Fruit fly (Drosophila melanogaster) whole organism, adult: ENCODE data around the gene COX7A.

ENCODE experiments used
- CG11617 ChIP-seq: fragments of 200-800 bp; sonication (Bioruptor generic); optimal IDR thresholded peaks from 2 replicates; lab custom pipeline; 2017; ENCODE audit warnings: mild to moderate bottlenecking, missing biosample characterization, missing genetic modification reagents, missing genetic modification characterization
- CG12768 ChIP-seq: fragments of 200-800 bp; sonication (Bioruptor generic); optimal IDR thresholded peaks from 2 replicates; lab custom pipeline; 2017; ENCODE audit warnings: missing biosample characterization, missing genetic modification characterization, mild to moderate bottlenecking, moderate library complexity, missing genetic modification reagents
- CG14711 ChIP-seq: fragments of 200-800 bp; sonication (Bioruptor generic); optimal IDR thresholded peaks from 2 replicates; lab custom pipeline; 2018; ENCODE audit warnings: missing biosample characterization, mild to moderate bottlenecking, missing genetic modification characterization, moderate library complexity
- CG1620 ChIP-seq: fragments of 200-800 bp; sonication (Bioruptor generic); optimal IDR thresholded peaks from 2 replicates; lab custom pipeline; 2016; ENCODE audit warnings: missing biosample characterization, missing genetic modification characterization
- CG33017 ChIP-seq: fragments of 200-800 bp; sonication (Bioruptor generic); optimal IDR thresholded peaks from 2 replicates; lab custom pipeline; 2018; ENCODE audit warnings: missing biosample characterization, mild to moderate bottlenecking, missing genetic modification characterization, moderate library complexity
- CG5204 ChIP-seq: fragments of 200-800 bp; sonication (Bioruptor generic); optimal IDR thresholded peaks from 2 replicates; lab custom pipeline; 2016; ENCODE audit warnings: missing biosample characterization, missing genetic modification characterization
- CG7045 ChIP-seq: fragments of 200-800 bp; sonication (Bioruptor generic); optimal IDR thresholded peaks from 2 replicates; lab custom pipeline; 2017; ENCODE audit warnings: missing biosample characterization, mild to moderate bottlenecking, missing genetic modification characterization
- CG7101 ChIP-seq: fragments of 200-800 bp; sonication (Bioruptor generic); optimal IDR thresholded peaks from 2 replicates; lab custom pipeline; 2018; ENCODE audit warnings: missing biosample characterization, mild to moderate bottlenecking, missing genetic modification characterization, moderate library complexity
- Clk ChIP-seq: fragments of 200-800 bp; sonication (Bioruptor generic); optimal IDR thresholded peaks from 2 replicates; lab custom pipeline; 2017; ENCODE audit warnings: missing biosample characterization, missing genetic modification characterization
- Crg-1 ChIP-seq: fragments of 200-800 bp; sonication (Bioruptor generic); optimal IDR thresholded peaks from 2 replicates; lab custom pipeline; 2016; ENCODE audit warnings: missing biosample characterization, missing genetic modification characterization
- Hr96 ChIP-seq: fragments of 200-800 bp; sonication (Bioruptor generic); optimal IDR thresholded peaks from 2 replicates; lab custom pipeline; 2016; ENCODE audit warnings: missing biosample characterization, missing genetic modification characterization
- Mnt ChIP-seq: fragments of 200-800 bp; sonication (Bioruptor generic); optimal IDR thresholded peaks from 2 replicates; lab custom pipeline; 2016; ENCODE audit warnings: missing biosample characterization, mild to moderate bottlenecking, missing genetic modification characterization
- bab1 ChIP-seq: fragments of 200-800 bp; sonication (Bioruptor generic); optimal IDR thresholded peaks from 3 replicates; lab custom pipeline; 2019; ENCODE audit warnings: missing biosample characterization, mild to moderate bottlenecking, missing genetic modification characterization, moderate library complexity
- cic ChIP-seq: fragments of 200-800 bp; sonication (Bioruptor generic); optimal IDR thresholded peaks from 2 replicates; lab custom pipeline; 2017; ENCODE audit warnings: missing biosample characterization, mild to moderate bottlenecking, missing genetic modification characterization, moderate library complexity
- cnc ChIP-seq, 2 experiments: fragments of >200 bp; optimal IDR thresholded peaks; 2 replicates each; lab custom pipeline; 2017
- kay ChIP-seq: fragments of 200-800 bp; sonication (Bioruptor generic); peaks from one replicate; lab custom pipeline; 2016; ENCODE audit warnings: missing biosample characterization, missing genetic modification characterization, borderline replicate concordance
- ovo ChIP-seq: fragments of 200-800 bp; sonication (Bioruptor generic); optimal IDR thresholded peaks from 2 replicates; lab custom pipeline; 2016; ENCODE audit warnings: missing biosample characterization, missing genetic modification characterization
- pad ChIP-seq: fragments of 200-800 bp; sonication (Bioruptor generic); optimal IDR thresholded peaks from 3 replicates; lab custom pipeline; 2017; ENCODE audit warnings: missing biosample characterization, missing genetic modification characterization, mild to moderate bottlenecking, moderate library complexity, missing genetic modification reagents
- tj ChIP-seq: fragments of 200-800 bp; sonication (Bioruptor generic); optimal IDR thresholded peaks from 3 replicates; lab custom pipeline; 2017; ENCODE audit warnings: missing biosample characterization, mild to moderate bottlenecking, missing genetic modification characterization, moderate library complexity
- toe ChIP-seq: fragments of 200-800 bp; sonication (Bioruptor generic); optimal IDR thresholded peaks from 2 replicates; lab custom pipeline; 2016; ENCODE audit warnings: missing biosample characterization, missing genetic modification characterization

The COX7A gene

dm6 chr3R:8317709-8318335 is 23.0 kb downstream of the COX7A start:
- TF ChIP-seq CG7045 (GFP tag; lab: Kevin White, UChicago), result peak; percentile 6
- peak; percentile 60 for TF ChIP-seq CG33017 (tag; lab: Kevin White, UChicago)
- no peak for TF ChIP-seq Clk (GFP tag; lab: Kevin White, UChicago)
- no peak for TF ChIP-seq CG11617 (GFP tag; lab: Kevin White, UChicago)
- no peak for TF ChIP-seq cnc (optimal IDR thresholded peaks at IDR 0.05; lab: Kevin White, UChicago)
- TF ChIP-seq Hr96 (GFP tag; lab: Kevin White, UChicago), result no peak
- TF ChIP-seq CG7101, result peak; percentile 27
- no peak for TF ChIP-seq CG5204
- no peak for TF ChIP-seq ovo
- TF ChIP-seq bab1 (GFP tag; lab: Kevin White, UChicago), result no peak
- no peak for TF ChIP-seq Mnt (GFP tag; lab: Kevin White, UChicago)
- no peak for TF ChIP-seq toe (GFP tag; lab: Kevin White, UChicago)
- TF ChIP-seq kay (GFP tag; lab: Kevin White, UChicago), result no peak
- no peak for TF ChIP-seq Crg-1
- TF ChIP-seq CG12768 (GFP tag; lab: Kevin White, UChicago), result no peak
- TF ChIP-seq CG14711 (tag; lab: Kevin White, UChicago), result peak; percentile 29
- peak; percentile 37 for TF ChIP-seq cic (GFP tag; lab: Kevin White, UChicago)
- no peak for TF ChIP-seq pad (GFP tag; lab: Kevin White, UChicago)
- no peak for TF ChIP-seq CG1620 (GFP tag; lab: Kevin White, UChicago)
- no peak for TF ChIP-seq tj

dm6 chr3R:8317215-8317614 is 23.6 kb downstream of the COX7A start, which contains the start of gene Ctr1B:
TSS of gene Ctr1B (plus strand) at chr3R:8317612.
- TF ChIP-seq tj, result no peak
- no peak for TF ChIP-seq bab1 (GFP tag; lab: Kevin White, UChicago)
- TF ChIP-seq cic (GFP tag; lab: Kevin White, UChicago), result no peak
- TF ChIP-seq Mnt (GFP tag; lab: Kevin White, UChicago), result no peak
- TF ChIP-seq CG14711 (tag; lab: Kevin White, UChicago), result no peak
- no peak for TF ChIP-seq CG7045 (GFP tag; lab: Kevin White, UChicago)

- no peak for TF ChIP-seq Crg-1
- no peak for TF ChIP-seq CG7045 (GFP tag; lab: Kevin White, UChicago)
- TF ChIP-seq cic (GFP tag; lab: Kevin White, UChicago), result no peak
- peak; percentile 61 for TF ChIP-seq bab1 (GFP tag; lab: Kevin White, UChicago)
- TF ChIP-seq Mnt (GFP tag; lab: Kevin White, UChicago), result no peak
- no peak for TF ChIP-seq CG12768 (GFP tag; lab: Kevin White, UChicago)
- TF ChIP-seq CG14711 (tag; lab: Kevin White, UChicago), result no peak
- TF ChIP-seq pad (GFP tag; lab: Kevin White, UChicago), result peak; percentile 99
- peak; percentile 28 for TF ChIP-seq ovo
- peak; percentile 21 for TF ChIP-seq tj
- TF ChIP-seq Hr96 (GFP tag; lab: Kevin White, UChicago), result no peak
- TF ChIP-seq Clk (GFP tag; lab: Kevin White, UChicago), result no peak
- no peak for TF ChIP-seq CG5204
- no peak for TF ChIP-seq toe (GFP tag; lab: Kevin White, UChicago)
- TF ChIP-seq CG33017 (tag; lab: Kevin White, UChicago), result no peak
- TF ChIP-seq CG7101, result no peak
Measured at dm6 chr3R:8316344-8317105, 24.3 kb downstream of the COX7A start, which contains the start of gene Coq2. TSS of gene Coq2 (minus strand) at chr3R:8316543.

- no peak for TF ChIP-seq CG7101
- no peak for TF ChIP-seq CG1620 (GFP tag; lab: Kevin White, UChicago)
- peak; percentile 57 for TF ChIP-seq bab1 (GFP tag; lab: Kevin White, UChicago)
- TF ChIP-seq Mnt (GFP tag; lab: Kevin White, UChicago), result peak; percentile 17
- no peak for TF ChIP-seq toe (GFP tag; lab: Kevin White, UChicago)
- TF ChIP-seq CG14711 (tag; lab: Kevin White, UChicago), result peak; percentile 72
Measured at dm6 chr3R:8313038-8313437, 27.8 kb downstream of the COX7A start, which contains the start of gene CG7483. TSS of gene CG7483 (plus strand) at chr3R:8313208.

- TF ChIP-seq cnc (optimal IDR thresholded peaks at IDR 0.05; lab: Kevin White, UChicago) (no peak), CG14711 (tag; lab: Kevin White, UChicago) (no peak), Crg-1 (no peak), bab1 (GFP tag; lab: Kevin White, UChicago) (no peak), CG11617 (GFP tag; lab: Kevin White, UChicago) (no peak), Clk (GFP tag; lab: Kevin White, UChicago) (no peak), tj (no peak), CG12768 (GFP tag; lab: Kevin White, UChicago) (no peak), toe (GFP tag; lab: Kevin White, UChicago) (no peak), CG33017 (tag; lab: Kevin White, UChicago) (no peak), pad (GFP tag; lab: Kevin White, UChicago) (no peak), cic (GFP tag; lab: Kevin White, UChicago) (no peak), CG7101 (no peak), CG7045 (GFP tag; lab: Kevin White, UChicago) (no peak), kay (GFP tag; lab: Kevin White, UChicago) (no peak), CG1620 (GFP tag; lab: Kevin White, UChicago) (no peak), Hr96 (GFP tag; lab: Kevin White, UChicago) (no peak), ovo (no peak)
Measured at dm6 chr3R:8312037-8312436, 28.8 kb downstream of the COX7A start, which contains the start of the genes CG11694 and CG11698. TSS of gene CG11694 (minus strand) at chr3R:8312137. TSS of gene CG11698 (plus strand) at chr3R:8312188.
